Fruit fly (Drosophila melanogaster) whole organism, adult: ENCODE measurements around the gene dimm.

Source experiments
- CG11617 ChIP-seq: fragments of 200-800 bp; sonication (Bioruptor generic); optimal IDR thresholded peaks from 2 replicates; lab custom pipeline; 2017; ENCODE audit warnings: mild to moderate bottlenecking, missing biosample characterization, missing genetic modification reagents, missing genetic modification characterization
- CG12768 ChIP-seq: fragments of 200-800 bp; sonication (Bioruptor generic); optimal IDR thresholded peaks from 2 replicates; lab custom pipeline; 2017; ENCODE audit warnings: missing biosample characterization, missing genetic modification characterization, mild to moderate bottlenecking, moderate library complexity, missing genetic modification reagents
- CG14711 ChIP-seq: fragments of 200-800 bp; sonication (Bioruptor generic); optimal IDR thresholded peaks from 2 replicates; lab custom pipeline; 2018; ENCODE audit warnings: missing biosample characterization, mild to moderate bottlenecking, missing genetic modification characterization, moderate library complexity
- CG1620 ChIP-seq: fragments of 200-800 bp; sonication (Bioruptor generic); optimal IDR thresholded peaks from 2 replicates; lab custom pipeline; 2016; ENCODE audit warnings: missing biosample characterization, missing genetic modification characterization
- CG33017 ChIP-seq: fragments of 200-800 bp; sonication (Bioruptor generic); optimal IDR thresholded peaks from 2 replicates; lab custom pipeline; 2018; ENCODE audit warnings: missing biosample characterization, mild to moderate bottlenecking, missing genetic modification characterization, moderate library complexity
- CG5204 ChIP-seq: fragments of 200-800 bp; sonication (Bioruptor generic); optimal IDR thresholded peaks from 2 replicates; lab custom pipeline; 2016; ENCODE audit warnings: missing biosample characterization, missing genetic modification characterization
- CG7045 ChIP-seq: fragments of 200-800 bp; sonication (Bioruptor generic); optimal IDR thresholded peaks from 2 replicates; lab custom pipeline; 2017; ENCODE audit warnings: missing biosample characterization, mild to moderate bottlenecking, missing genetic modification characterization
- CG7101 ChIP-seq: fragments of 200-800 bp; sonication (Bioruptor generic); optimal IDR thresholded peaks from 2 replicates; lab custom pipeline; 2018; ENCODE audit warnings: missing biosample characterization, mild to moderate bottlenecking, missing genetic modification characterization, moderate library complexity
- Clk ChIP-seq: fragments of 200-800 bp; sonication (Bioruptor generic); optimal IDR thresholded peaks from 2 replicates; lab custom pipeline; 2017; ENCODE audit warnings: missing biosample characterization, missing genetic modification characterization
- Crg-1 ChIP-seq: fragments of 200-800 bp; sonication (Bioruptor generic); optimal IDR thresholded peaks from 2 replicates; lab custom pipeline; 2016; ENCODE audit warnings: missing biosample characterization, missing genetic modification characterization
- Hr96 ChIP-seq: fragments of 200-800 bp; sonication (Bioruptor generic); optimal IDR thresholded peaks from 2 replicates; lab custom pipeline; 2016; ENCODE audit warnings: missing biosample characterization, missing genetic modification characterization
- Mnt ChIP-seq: fragments of 200-800 bp; sonication (Bioruptor generic); optimal IDR thresholded peaks from 2 replicates; lab custom pipeline; 2016; ENCODE audit warnings: missing biosample characterization, mild to moderate bottlenecking, missing genetic modification characterization
- bab1 ChIP-seq: fragments of 200-800 bp; sonication (Bioruptor generic); optimal IDR thresholded peaks from 3 replicates; lab custom pipeline; 2019; ENCODE audit warnings: missing biosample characterization, mild to moderate bottlenecking, missing genetic modification characterization, moderate library complexity
- cic ChIP-seq: fragments of 200-800 bp; sonication (Bioruptor generic); optimal IDR thresholded peaks from 2 replicates; lab custom pipeline; 2017; ENCODE audit warnings: missing biosample characterization, mild to moderate bottlenecking, missing genetic modification characterization, moderate library complexity
- cnc ChIP-seq, 2 experiments: fragments of >200 bp; optimal IDR thresholded peaks; 2 replicates each; lab custom pipeline; 2017
- kay ChIP-seq: fragments of 200-800 bp; sonication (Bioruptor generic); peaks from one replicate; lab custom pipeline; 2016; ENCODE audit warnings: missing biosample characterization, missing genetic modification characterization, borderline replicate concordance
- ovo ChIP-seq: fragments of 200-800 bp; sonication (Bioruptor generic); optimal IDR thresholded peaks from 2 replicates; lab custom pipeline; 2016; ENCODE audit warnings: missing biosample characterization, missing genetic modification characterization
- pad ChIP-seq: fragments of 200-800 bp; sonication (Bioruptor generic); optimal IDR thresholded peaks from 3 replicates; lab custom pipeline; 2017; ENCODE audit warnings: missing biosample characterization, missing genetic modification characterization, mild to moderate bottlenecking, moderate library complexity, missing genetic modification reagents
- tj ChIP-seq: fragments of 200-800 bp; sonication (Bioruptor generic); optimal IDR thresholded peaks from 3 replicates; lab custom pipeline; 2017; ENCODE audit warnings: missing biosample characterization, mild to moderate bottlenecking, missing genetic modification characterization, moderate library complexity
- toe ChIP-seq: fragments of 200-800 bp; sonication (Bioruptor generic); optimal IDR thresholded peaks from 2 replicates; lab custom pipeline; 2016; ENCODE audit warnings: missing biosample characterization, missing genetic modification characterization

Gene dimm

dm6 chr2L:21307795-21308426, 23.6 kb upstream of the dimm start:
- TF ChIP-seq CG7101 (tag; lab: Kevin White, UChicago) (no peak), CG33017 (no peak), CG14711 (tag; lab: Kevin White, UChicago) (peak; percentile 56), CG1620 (GFP tag; lab: Kevin White, UChicago) (peak; percentile 10), Mnt (GFP tag; lab: Kevin White, UChicago) (peak; percentile 43), tj (GFP tag; lab: Kevin White, UChicago) (peak; percentile 100), CG7045 (no peak), bab1 (peak; percentile 6), Clk (no peak)

dm6 chr2L:21309058-21309753, 22.4 kb upstream of the dimm start:
- no peak for TF ChIP-seq CG7101 (tag; lab: Kevin White, UChicago)
- no peak for TF ChIP-seq ovo (GFP tag; lab: Kevin White, UChicago)
- no peak for TF ChIP-seq Hr96
- peak; percentile 95 for TF ChIP-seq Mnt (GFP tag; lab: Kevin White, UChicago)
- TF ChIP-seq pad (GFP tag; lab: Kevin White, UChicago) = peak; percentile 92
- TF ChIP-seq CG33017 = peak; percentile 56
- TF ChIP-seq cic (GFP tag; lab: Kevin White, UChicago) = peak; percentile 94
- peak; percentile 6 for TF ChIP-seq CG11617 (GFP tag; lab: Kevin White, UChicago)
- peak; percentile 73 for TF ChIP-seq kay (GFP tag; lab: Kevin White, UChicago)
- TF ChIP-seq bab1 = peak; percentile 20
- peak; percentile 39 for TF ChIP-seq Crg-1 (GFP tag; lab: Kevin White, UChicago)

- TF ChIP-seq toe (GFP tag; lab: Kevin White, UChicago) (no peak), CG1620 (GFP tag; lab: Kevin White, UChicago) (no peak), CG5204 (GFP tag; lab: Kevin White, UChicago) (peak; percentile 41), tj (GFP tag; lab: Kevin White, UChicago) (peak; percentile 62), CG33017 (no peak), Hr96 (peak; percentile 48), CG7045 (no peak), CG14711 (tag; lab: Kevin White, UChicago) (peak; percentile 96)
These were observed 21.7 kb upstream of the dimm start, which contains the start of gene Mondo for dm6 chr2L:21309754-21310426. TSS of gene Mondo (minus strand) at chr2L:21310050.

DNA sequence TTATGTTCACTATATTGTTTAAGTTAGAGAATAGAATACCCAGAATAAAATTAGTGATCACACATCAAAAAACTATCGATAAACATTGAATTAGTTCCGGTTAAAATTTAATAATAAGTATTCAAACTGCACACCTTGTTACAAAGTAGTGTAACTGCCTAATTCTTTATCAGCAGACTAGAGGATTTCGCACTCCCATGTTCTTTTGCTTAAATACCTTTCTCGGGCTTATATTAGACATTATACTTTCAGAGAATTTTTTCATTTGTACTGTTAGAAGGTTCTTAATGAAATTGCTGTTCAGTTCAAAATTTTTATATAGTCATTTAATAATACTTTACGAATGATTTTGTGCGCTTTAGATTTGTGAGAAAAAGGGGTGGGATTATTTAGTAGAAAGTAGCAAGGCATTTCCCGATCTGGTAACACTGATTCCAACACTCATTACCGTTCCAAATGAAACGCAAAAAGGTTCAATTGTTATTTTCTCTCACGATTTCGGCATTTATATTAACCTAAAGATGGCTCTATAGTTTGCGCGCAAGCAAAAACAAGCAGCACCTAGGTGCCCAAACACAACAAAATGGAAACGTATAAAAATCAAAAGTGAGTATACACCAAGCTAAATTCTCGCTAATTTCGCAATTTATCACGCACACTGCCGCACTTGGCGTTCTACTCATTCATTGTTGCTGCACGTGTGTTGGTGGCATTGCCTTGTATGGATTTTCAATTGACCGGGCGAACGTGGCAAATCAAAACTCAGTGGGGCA, 20.9 kb upstream of the dimm start, which contains the start of gene crc:
Gene crc, plus strand, starts transcription at position 440 of the 773 bp plus-strand sequence.
- TF ChIP-seq CG7045 (no peak), CG12768 (GFP tag; lab: Kevin White, UChicago) (no peak), Mnt (GFP tag; lab: Kevin White, UChicago) (peak; percentile 95), CG7101 (tag; lab: Kevin White, UChicago) (peak; percentile 5), toe (GFP tag; lab: Kevin White, UChicago) (peak; percentile 72), CG33017 (peak; percentile 50), Clk (no peak), cnc (optimal IDR thresholded peaks at IDR 0.05; lab: Kevin White, UChicago) (no peak), cic (GFP tag; lab: Kevin White, UChicago) (peak; percentile 84), Hr96 (peak; percentile 33), CG14711 (tag; lab: Kevin White, UChicago) (peak; percentile 51), CG1620 (GFP tag; lab: Kevin White, UChicago) (peak; percentile 7), CG11617 (GFP tag; lab: Kevin White, UChicago) (peak; percentile 19), CG5204 (GFP tag; lab: Kevin White, UChicago) (peak; percentile 54), tj (GFP tag; lab: Kevin White, UChicago) (peak; percentile 67), Crg-1 (GFP tag; lab: Kevin White, UChicago) (peak; percentile 18), bab1 (peak; percentile 17)

- no peak for TF ChIP-seq tj (GFP tag; lab: Kevin White, UChicago)
- TF ChIP-seq pad (GFP tag; lab: Kevin White, UChicago) = no peak
- TF ChIP-seq kay (GFP tag; lab: Kevin White, UChicago) = peak; percentile 93
- no peak for TF ChIP-seq bab1
- peak; percentile 28 for TF ChIP-seq Mnt (GFP tag; lab: Kevin White, UChicago)
- no peak for TF ChIP-seq CG7045
These were observed 20.3 kb upstream of the dimm start for dm6 chr2L:21311200-21311689.
